Fruit fly (Drosophila melanogaster): ENCODE data around the gene Pus7.

Gene Pus7

DNA sequence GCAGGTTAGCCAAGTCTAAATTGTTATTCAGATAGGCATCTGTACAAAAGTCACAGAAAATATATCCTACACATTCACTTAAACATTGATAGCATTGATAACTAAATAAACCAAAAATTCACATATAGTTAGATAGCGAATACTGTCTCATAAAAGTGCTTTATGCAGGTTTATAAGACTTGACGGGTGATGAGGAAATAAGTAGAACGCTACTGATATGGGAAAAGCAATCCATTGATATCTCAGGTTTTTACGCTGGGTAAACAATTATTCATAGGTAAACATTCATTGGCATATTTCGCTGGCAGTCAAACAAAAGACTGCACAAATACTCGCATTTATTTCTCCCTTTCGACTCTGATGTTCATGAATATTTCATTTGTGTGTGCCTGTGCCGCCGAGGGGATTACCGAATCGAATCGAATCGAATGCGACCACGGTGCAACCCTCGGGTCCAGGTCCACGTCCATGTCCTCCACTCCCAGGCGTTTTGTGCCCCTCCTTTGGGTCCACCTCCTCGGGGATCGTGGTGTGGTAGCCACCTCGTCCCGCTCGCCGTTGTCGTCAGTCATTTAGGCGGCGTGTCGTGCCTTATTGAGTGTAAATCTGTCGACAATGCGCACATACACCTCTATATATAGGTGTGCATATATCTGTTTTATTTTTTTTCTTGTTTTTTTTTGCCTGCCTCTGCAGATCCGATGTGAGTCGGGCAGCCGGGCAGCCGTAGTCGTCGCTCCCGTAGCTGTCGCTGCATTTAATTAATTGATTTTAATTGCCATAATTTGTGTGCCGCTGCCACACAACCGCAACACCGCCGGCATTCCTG, 49.5 kb upstream of the Pus7 start (continued):
- TF ChIP-seq Hr4 (GFP tag; optimal IDR thresholded peaks at IDR 0.05) = peak; percentile 55
- TF ChIP-seq vri (GFP tag; optimal IDR thresholded peaks at IDR 0.05) = peak; percentile 33
- peak; percentile 21 for TF ChIP-seq Sox15 (GFP tag; optimal IDR thresholded peaks at IDR 0.05)
- TF ChIP-seq CG6808 (GFP tag; optimal IDR thresholded peaks at IDR 0.05) = peak; percentile 21
- peak in 1 of 2 experiments; percentile 31 for TF ChIP-seq ss (GFP tag; optimal IDR thresholded peaks at IDR 0.05)
- peak; percentile 35 for TF ChIP-seq CG3919 (GFP tag; optimal IDR thresholded peaks at IDR 0.05)
- TF ChIP-seq CG8319 (GFP tag; optimal IDR thresholded peaks at IDR 0.05) = peak; percentile 16
- TF ChIP-seq topi (GFP tag; optimal IDR thresholded peaks at IDR 0.05) = peak; percentile 8
- TF ChIP-seq CG8632 (GFP tag; optimal IDR thresholded peaks at IDR 0.05) = peak; percentile 53
- TF ChIP-seq Gug (GFP tag; IDR thresholded peaks at IDR 0.05) = peak; percentile 17; the same call in 1 of the 2 replicates
- TF ChIP-seq Blimp-1 (GFP tag; optimal IDR thresholded peaks at IDR 0.05) = no peak
- TF ChIP-seq Hr38 (GFP tag; optimal IDR thresholded peaks at IDR 0.05) = no peak
- peak; percentile 40 for TF ChIP-seq lz (GFP tag; optimal IDR thresholded peaks at IDR 0.05)
- no peak for TF ChIP-seq CG1621 (tag; optimal IDR thresholded peaks at IDR 0.05)

DNA sequence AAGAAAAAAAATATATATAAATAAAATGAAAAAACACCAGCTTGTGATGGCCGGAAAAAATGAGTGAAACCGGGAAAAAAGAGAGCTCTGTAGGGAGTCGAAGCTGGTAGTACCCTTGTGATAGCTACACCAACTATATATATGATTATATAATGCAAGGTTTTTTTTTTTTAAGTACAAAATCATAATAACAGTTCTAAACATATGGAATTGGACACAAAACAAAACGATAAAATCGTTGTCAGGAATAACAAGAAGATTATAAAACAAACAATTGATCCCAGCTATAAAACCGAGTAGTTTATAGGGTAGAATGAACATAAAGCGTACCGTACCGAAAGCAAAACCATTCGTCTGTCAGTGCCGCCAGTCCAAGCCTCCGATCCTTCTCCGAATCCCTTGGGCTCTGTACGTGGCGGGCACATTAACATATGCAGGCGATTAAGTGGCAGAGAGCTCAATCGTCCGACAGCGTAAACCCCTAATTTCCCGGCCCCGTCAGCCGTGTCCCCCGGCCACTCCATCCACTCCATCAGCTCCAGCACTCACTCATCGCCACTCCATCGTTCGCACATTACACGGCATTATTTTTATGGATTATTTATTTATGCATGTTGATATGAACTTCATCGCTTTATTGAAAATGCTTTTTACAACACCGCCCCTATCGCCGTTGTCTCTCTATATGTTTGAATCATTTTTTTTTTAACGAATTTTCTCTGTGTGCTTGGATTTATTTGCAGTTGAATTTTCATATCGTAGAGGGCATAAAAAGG, 48.4 kb upstream of the Pus7 start:
- TF ChIP-seq CG34406 (GFP tag; optimal IDR thresholded peaks at IDR 0.05) = peak; percentile 47
- TF ChIP-seq CG8319 (GFP tag; optimal IDR thresholded peaks at IDR 0.05) = peak; percentile 35
- no peak for TF ChIP-seq eg (GFP tag; IDR thresholded peaks at IDR 0.05)
- TF ChIP-seq pdm3 (GFP tag; optimal IDR thresholded peaks at IDR 0.05) = peak; percentile 0
- no peak for TF ChIP-seq CG31627 (GFP tag; optimal IDR thresholded peaks at IDR 0.05)
- TF ChIP-seq CG8119 (GFP tag; IDR thresholded peaks at IDR 0.05) = peak; percentile 27; the same call in 1 of the 3 replicates
- TF ChIP-seq lz (GFP tag; optimal IDR thresholded peaks at IDR 0.05) = no peak
- peak; percentile 7 for TF ChIP-seq Eip75B (GFP tag; optimal IDR thresholded peaks at IDR 0.05)
- TF ChIP-seq CG9139 (GFP tag; optimal IDR thresholded peaks at IDR 0.05) = no peak
- TF ChIP-seq spab (GFP tag; optimal IDR thresholded peaks at IDR 0.05) = peak; percentile 26
- TF ChIP-seq net (GFP tag; optimal IDR thresholded peaks at IDR 0.05) = peak; percentile 43
- TF ChIP-seq CG6792 (GFP tag; optimal IDR thresholded peaks at IDR 0.05) = peak; percentile 22
- TF ChIP-seq fkh (GFP tag; optimal IDR thresholded peaks at IDR 0.05) = no peak
- TF ChIP-seq Eip78C (GFP tag) = peak; percentile 93
- peak; percentile 6 for TF ChIP-seq Ets96B (tag; optimal IDR thresholded peaks at IDR 0.05)
- peak; percentile 19 for TF ChIP-seq cyc (GFP tag; optimal IDR thresholded peaks at IDR 0.05)
- TF ChIP-seq CG1621 (tag; optimal IDR thresholded peaks at IDR 0.05) = peak; percentile 22
- TF ChIP-seq esn (GFP tag; optimal IDR thresholded peaks at IDR 0.05) = peak; percentile 51
- TF ChIP-seq Sox15 (GFP tag; optimal IDR thresholded peaks at IDR 0.05) = no peak
- peak in 1 of 2 experiments; percentile 38 for TF ChIP-seq ss (GFP tag; optimal IDR thresholded peaks at IDR 0.05)
- TF ChIP-seq CG7368 (GFP tag; optimal IDR thresholded peaks at IDR 0.05) = no peak
- TF ChIP-seq topi (GFP tag; optimal IDR thresholded peaks at IDR 0.05) = peak; percentile 16
- TF ChIP-seq CG3032 (tag; optimal IDR thresholded peaks at IDR 0.05) = peak; percentile 15
- TF ChIP-seq Gug (GFP tag; IDR thresholded peaks at IDR 0.05) = 0 out of 2 replicates have a peak, but pooled peaks have one; percentile 9
- TF ChIP-seq dac (GFP tag; optimal IDR thresholded peaks at IDR 0.05) = no peak
- TF ChIP-seq Hr39 (GFP tag; optimal IDR thresholded peaks at IDR 0.05) = no peak
- peak; percentile 15 for TF ChIP-seq Sox14 (GFP tag; optimal IDR thresholded peaks at IDR 0.05)
- TF ChIP-seq fd85E (GFP tag; optimal IDR thresholded peaks at IDR 0.05) = no peak
- no peak for TF ChIP-seq CG32006 (GFP tag; optimal IDR thresholded peaks at IDR 0.05)
- TF ChIP-seq CG6163 (GFP tag; IDR thresholded peaks at IDR 0.05) = 0 out of 3 replicates have a peak, but pooled peaks have one; percentile 47
- TF ChIP-seq achi (GFP tag; optimal IDR thresholded peaks at IDR 0.05) = no peak
- TF ChIP-seq svp (GFP tag) = no peak
- TF ChIP-seq CG8632 (GFP tag; optimal IDR thresholded peaks at IDR 0.05) = peak; percentile 48
- no peak for TF ChIP-seq CG10631 (GFP tag; optimal IDR thresholded peaks at IDR 0.05)
- TF ChIP-seq Blimp-1 (GFP tag; optimal IDR thresholded peaks at IDR 0.05) = no peak
- peak; percentile 14 for TF ChIP-seq Sox102F (GFP tag; optimal IDR thresholded peaks at IDR 0.05)
- TF ChIP-seq salr (GFP tag; optimal IDR thresholded peaks at IDR 0.05) = no peak
- TF ChIP-seq CG11762 (GFP tag; optimal IDR thresholded peaks at IDR 0.05; ENCODE audit: insufficient read depth) = peak; percentile 22
- no peak for TF ChIP-seq Lpt (GFP tag; optimal IDR thresholded peaks at IDR 0.05)

Data from whole organism, prepupa.